Fruit fly (Drosophila melanogaster) whole organism, embryonic: ENCODE results near the gene CG34135.

ENCODE experiments used
- Adf1 ChIP-seq: fragments of 200-800 bp; sonication (Bioruptor generic); IDR thresholded peaks from 2 replicates; pipeline ENCODE4 v1.3.6; 2022; ENCODE audit warnings: missing biosample characterization, missing genetic modification characterization
- B-H1 ChIP-seq: fragments of 200-800 bp; sonication (Bioruptor generic); IDR thresholded peaks from 3 replicates; pipeline ENCODE4 v1.3.6; 2022; ENCODE audit warnings: missing biosample characterization, missing genetic modification characterization
- CG1024 ChIP-seq: fragments of 200-800 bp; sonication (Bioruptor generic); IDR thresholded peaks from 2 replicates; pipeline ENCODE4 v1.3.6; 2022; ENCODE audit warnings: missing biosample characterization, missing genetic modification characterization
- CG10321 ChIP-seq: fragments of 200-800 bp; sonication (Bioruptor generic); IDR thresholded peaks from 2 replicates; pipeline ENCODE4 v1.3.6; 2022; ENCODE audit warnings: missing biosample characterization, missing genetic modification characterization
- CG10366 ChIP-seq: fragments of 200-800 bp; sonication (Bioruptor generic); IDR thresholded peaks from 2 replicates; pipeline ENCODE4 v1.3.6; 2022; ENCODE audit warnings: missing biosample characterization, missing genetic modification characterization
- CG11247 ChIP-seq: fragments of 200-800 bp; sonication (Bioruptor generic); IDR thresholded peaks from 2 replicates; pipeline ENCODE4 v1.3.6; 2022; ENCODE audit warnings: missing biosample characterization, missing genetic modification characterization
- CG12104 ChIP-seq: fragments of 200-800 bp; sonication (Bioruptor generic); optimal IDR thresholded peaks from 3 replicates; lab custom pipeline; 2016; ENCODE audit warnings: missing biosample characterization, missing genetic modification characterization
- CG14050 ChIP-seq: fragments of 200-800 bp; sonication (Bioruptor generic); IDR thresholded peaks from 3 replicates; pipeline ENCODE4 v1.3.6; 2022; ENCODE audit warnings: missing biosample characterization, missing genetic modification characterization
- CG14441 ChIP-seq: fragments of 200-800 bp; sonication (Bioruptor generic); IDR thresholded peaks from 2 replicates; pipeline ENCODE4 v1.3.6; 2022; ENCODE audit warnings: missing biosample characterization, missing genetic modification characterization
- CG14965 ChIP-seq: fragments of 200-800 bp; sonication (Bioruptor generic); optimal IDR thresholded peaks from 2 replicates; lab custom pipeline; 2016; ENCODE audit warnings: missing biosample characterization, missing genetic modification characterization, borderline replicate concordance
- CG15601 ChIP-seq: fragments of 200-800 bp; sonication (Bioruptor generic); optimal IDR thresholded peaks from 3 replicates; lab custom pipeline; 2019; ENCODE audit warnings: missing biosample characterization, mild to moderate bottlenecking, missing genetic modification characterization, moderate library complexity
- CG31224 ChIP-seq: fragments of 200-800 bp; sonication (Bioruptor generic); IDR thresholded peaks from 2 replicates; pipeline ENCODE4 v1.3.6; 2022; ENCODE audit warnings: missing biosample characterization, missing genetic modification characterization
- CG32772 ChIP-seq: fragments of 200-800 bp; sonication (Bioruptor generic); IDR thresholded peaks from 2 replicates; pipeline ENCODE4 v1.3.6; 2022; ENCODE audit warnings: missing biosample characterization, missing genetic modification characterization
- CG3407 ChIP-seq: fragments of 200-800 bp; sonication (Bioruptor generic); optimal IDR thresholded peaks from 2 replicates; lab custom pipeline; 2018; ENCODE audit warnings: missing biosample characterization, mild to moderate bottlenecking, missing genetic modification characterization
- CG3847 ChIP-seq: fragments of 200-800 bp; sonication (Bioruptor generic); IDR thresholded peaks from 2 replicates; pipeline ENCODE4 v1.3.6; 2022; ENCODE audit warnings: missing biosample characterization, missing genetic modification characterization
- CG4328 ChIP-seq: fragments of 200-800 bp; sonication (Bioruptor generic); optimal IDR thresholded peaks from 3 replicates; lab custom pipeline; 2017; ENCODE audit warnings: missing biosample characterization, missing genetic modification reagents, missing genetic modification characterization
- CG43689 ChIP-seq: fragments of 200-800 bp; sonication (Bioruptor generic); IDR thresholded peaks from 2 replicates; pipeline ENCODE4 v1.3.6; 2022; ENCODE audit warnings: missing biosample characterization, missing genetic modification characterization
- CG7271 ChIP-seq: fragments of 200-800 bp; sonication (Bioruptor generic); optimal IDR thresholded peaks from 2 replicates; lab custom pipeline; 2018; ENCODE audit warnings: missing biosample characterization, mild to moderate bottlenecking, missing genetic modification characterization, moderate library complexity
- CG7987 ChIP-seq: fragments of 200-800 bp; sonication (Bioruptor generic); optimal IDR thresholded peaks from 2 replicates; lab custom pipeline; 2018; ENCODE audit warnings: missing biosample characterization, mild to moderate bottlenecking, missing genetic modification characterization, moderate library complexity
- CG8478 ChIP-seq: fragments of >200 bp; optimal IDR thresholded peaks from 2 replicates; lab custom pipeline; 2018
- CG8765 ChIP-seq: fragments of 200-800 bp; sonication (Bioruptor generic); IDR thresholded peaks from 2 replicates; pipeline ENCODE4 v1.3.6; 2022; ENCODE audit warnings: missing biosample characterization, missing genetic modification characterization
- CG8924 ChIP-seq: fragments of 200-800 bp; optimal IDR thresholded peaks from 3 replicates; lab custom pipeline; 2019; ENCODE audit warnings: missing biosample characterization, mild to moderate bottlenecking, missing genetic modification characterization, moderate library complexity
- CkIIα-i1 ChIP-seq: fragments of 200-800 bp; sonication (Bioruptor generic); IDR thresholded peaks from 2 replicates; pipeline ENCODE4 v1.3.6; 2022; ENCODE audit warnings: missing biosample characterization, missing genetic modification characterization
- Dad ChIP-seq: fragments of 200-800 bp; sonication (Bioruptor generic); optimal IDR thresholded peaks from 3 replicates; lab custom pipeline; 2016; ENCODE audit warnings: missing biosample characterization, missing genetic modification characterization
- Dp ChIP-seq: fragments of 200-800 bp; sonication (Bioruptor generic); optimal IDR thresholded peaks from 2 replicates; lab custom pipeline; 2018; ENCODE audit warnings: missing biosample characterization, mild to moderate bottlenecking, missing genetic modification characterization, moderate library complexity
- HmgD ChIP-seq: fragments of 200-800 bp; sonication (Bioruptor generic); optimal IDR thresholded peaks from 3 replicates; lab custom pipeline; 2016; ENCODE audit warnings: missing biosample characterization, missing genetic modification characterization
- Hr78 ChIP-seq, 2 experiments: fragments of 200-800 bp in 1 of 2; fragments of >200 bp in 1 of 2; sonication (Bioruptor generic) in 1 of 2; optimal IDR thresholded peaks; 2 replicates each; lab custom pipeline; 2017 to 2019; ENCODE audit warnings: missing biosample characterization in 2 of 2, missing genetic modification characterization in 2 of 2, mild to moderate bottlenecking in 1 of 2, moderate library complexity in 1 of 2
- NFAT ChIP-seq: fragments of 200-800 bp; sonication (Bioruptor generic); IDR thresholded peaks from 2 replicates; pipeline ENCODE4 v1.3.6; 2022; ENCODE audit warnings: missing biosample characterization, missing genetic modification characterization
- Pdp1 ChIP-seq, 2 experiments: fragments of 200-800 bp; sonication (Bioruptor generic); optimal IDR thresholded peaks; 3 replicates each; lab custom pipeline; 2016; ENCODE audit warnings: missing biosample characterization in 2 of 2, missing genetic modification characterization in 2 of 2, mild to moderate bottlenecking in 1 of 2, moderate library complexity in 1 of 2
- Sox100B ChIP-seq: fragments of 200-800 bp; sonication (Bioruptor generic); optimal IDR thresholded peaks from 3 replicates; lab custom pipeline; 2018; ENCODE audit warnings: missing biosample characterization, mild to moderate bottlenecking, missing genetic modification characterization
- TFAM ChIP-seq: fragments of 200-800 bp; sonication (Bioruptor generic); optimal IDR thresholded peaks from 2 replicates; lab custom pipeline; 2017; ENCODE audit warnings: missing biosample characterization, missing genetic modification characterization, inconsistent platforms
- Trl ChIP-seq, 3 experiments: fragments of >200 bp in 2 of 3; fragments of 200-800 bp in 1 of 3; sonication (Bioruptor generic) in 1 of 3; optimal IDR thresholded peaks; 2 replicates in 1 of 3; 3 replicates in 2 of 3; lab custom pipeline; 2016 to 2017; ENCODE audit warnings: missing biosample characterization in 1 of 3, missing genetic modification characterization in 1 of 3
- YL-1 ChIP-seq: fragments of 200-800 bp; sonication (Bioruptor generic); optimal IDR thresholded peaks from 3 replicates; lab custom pipeline; 2017; ENCODE audit warnings: missing biosample characterization, mild to moderate bottlenecking, missing genetic modification characterization
- abd-A ChIP-seq: fragments of 200-800 bp; sonication (Bioruptor generic); optimal IDR thresholded peaks from 3 replicates; lab custom pipeline; 2019; ENCODE audit warnings: missing biosample characterization, mild to moderate bottlenecking, missing genetic modification characterization, moderate library complexity
- az2 ChIP-seq: fragments of 200-800 bp; sonication (Bioruptor generic); optimal IDR thresholded peaks from 3 replicates; lab custom pipeline; 2016; ENCODE audit warnings: missing biosample characterization, missing genetic modification characterization
- cato ChIP-seq: fragments of 200-800 bp; sonication (Bioruptor generic); optimal IDR thresholded peaks from 2 replicates; lab custom pipeline; 2016; ENCODE audit warnings: missing biosample characterization, missing genetic modification characterization, borderline replicate concordance
- chif ChIP-seq, 2 experiments: fragments of 200-800 bp; sonication (Bioruptor generic); optimal IDR thresholded peaks; 3 replicates each; lab custom pipeline; 2016; ENCODE audit warnings: missing biosample characterization in 2 of 2, missing genetic modification characterization in 2 of 2
- ci ChIP-seq: fragments of 200-800 bp; sonication (Bioruptor generic); IDR thresholded peaks from 3 replicates; pipeline ENCODE4 v1.3.6; 2022; ENCODE audit warnings: missing biosample characterization, missing genetic modification characterization
- dati ChIP-seq: fragments of 200-800 bp; sonication (Bioruptor generic); IDR thresholded peaks from 2 replicates; pipeline ENCODE4 v1.3.6; 2022; ENCODE audit warnings: missing biosample characterization, missing genetic modification characterization
- jing ChIP-seq: fragments of 200-800 bp; sonication (Bioruptor generic); optimal IDR thresholded peaks from 2 replicates; lab custom pipeline; 2018; ENCODE audit warnings: missing biosample characterization, mild to moderate bottlenecking, missing genetic modification characterization
- jumu ChIP-seq: fragments of 200-800 bp; sonication (Bioruptor generic); optimal IDR thresholded peaks from 3 replicates; lab custom pipeline; 2016; ENCODE audit warnings: missing biosample characterization, missing genetic modification characterization
- kay ChIP-seq: fragments of 200-800 bp; sonication (Bioruptor generic); optimal IDR thresholded peaks from 2 replicates; lab custom pipeline; 2016; ENCODE audit warnings: missing biosample characterization, missing genetic modification characterization
- ken ChIP-seq: fragments of 200-800 bp; sonication (Bioruptor generic); IDR thresholded peaks from 3 replicates; pipeline ENCODE4 v1.3.6; 2022; ENCODE audit warnings: missing biosample characterization, missing genetic modification characterization
- lilli ChIP-seq: fragments of 200-800 bp; sonication (Bioruptor generic); optimal IDR thresholded peaks from 3 replicates; lab custom pipeline; 2016; ENCODE audit warnings: missing biosample characterization, missing genetic modification characterization
- nerfin-2 ChIP-seq: fragments of 200-800 bp; sonication (Bioruptor generic); IDR thresholded peaks from 2 replicates; pipeline ENCODE4 v1.3.6; 2022; ENCODE audit warnings: missing biosample characterization, missing genetic modification characterization; ENCODE audit not compliant: partially characterized antibody
- nmo ChIP-seq: fragments of 200-800 bp; sonication (Bioruptor generic); optimal IDR thresholded peaks from 2 replicates; lab custom pipeline; 2018; ENCODE audit warnings: missing biosample characterization, mild to moderate bottlenecking, missing genetic modification characterization, moderate library complexity
- ro ChIP-seq: fragments of 200-800 bp; sonication (Bioruptor generic); IDR thresholded peaks from 2 replicates; pipeline ENCODE4 v1.3.6; 2022; ENCODE audit warnings: missing biosample characterization, missing genetic modification characterization
- sens-2 ChIP-seq: fragments of 200-800 bp; sonication (Bioruptor generic); IDR thresholded peaks from 2 replicates; pipeline ENCODE4 v1.3.6; 2022; ENCODE audit warnings: missing biosample characterization, missing genetic modification characterization
- tgo ChIP-seq: fragments of 200-800 bp; sonication (Bioruptor generic); IDR thresholded peaks from 3 replicates; pipeline ENCODE4 v1.3.6; 2022; ENCODE audit warnings: missing biosample characterization, missing genetic modification characterization
- unpg ChIP-seq: fragments of 200-800 bp; sonication (Bioruptor generic); optimal IDR thresholded peaks from 3 replicates; lab custom pipeline; 2018; ENCODE audit warnings: missing biosample characterization, mild to moderate bottlenecking, missing genetic modification characterization, moderate library complexity
- z ChIP-seq: fragments of 200-800 bp; sonication (Bioruptor generic); IDR thresholded peaks from 3 replicates; pipeline ENCODE4 v1.3.6; 2022; ENCODE audit warnings: missing biosample characterization, missing genetic modification characterization

CG34135 gene

DNA sequence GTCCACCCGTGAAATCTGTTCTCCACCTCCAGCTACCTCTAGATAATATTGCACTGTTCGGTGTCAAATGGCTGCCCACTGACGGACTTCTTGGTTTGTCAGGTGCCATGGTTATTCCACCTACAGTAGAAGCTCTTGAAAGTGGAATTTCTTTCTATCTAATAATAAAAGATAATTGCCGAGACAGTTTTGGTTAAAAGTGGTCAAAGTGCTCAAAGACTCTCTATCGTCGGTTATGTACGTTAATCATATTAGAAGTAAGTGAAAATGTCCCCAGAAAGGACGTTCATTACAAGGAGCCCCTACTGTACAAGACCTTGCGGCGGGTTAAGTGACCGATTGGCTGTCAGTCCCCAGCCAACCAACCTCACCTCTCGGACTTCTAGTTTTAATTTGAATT is 23.8 kb downstream of the CG34135 start (continued):
- 0 out of 2 replicates have a peak, but pooled peaks have one; percentile 44 for TF ChIP-seq CG32772
- TF ChIP-seq HmgD (GFP tag; lab: Kevin White, UChicago): no peak
- no peak for TF ChIP-seq NFAT (GFP tag; lab: Robert Waterston, UW)
- no peak for TF ChIP-seq sens-2 (GFP tag; lab: Robert Waterston, UW)
- no peak for TF ChIP-seq CkIIα-i1 (GFP tag; lab: Robert Waterston, UW)
- peak; percentile 65 for TF ChIP-seq unpg (GFP tag; lab: Kevin White, UChicago)
- TF ChIP-seq CG43689 (GFP tag; lab: Robert Waterston, UW): no peak
- TF ChIP-seq az2 (GFP tag; lab: Kevin White, UChicago): peak; percentile 34
- TF ChIP-seq Dad (GFP tag; lab: Kevin White, UChicago): no peak
- no peak for TF ChIP-seq abd-A
- TF ChIP-seq CG4328: no peak
- no peak for TF ChIP-seq kay (GFP tag; lab: Kevin White, UChicago)
- no peak for TF ChIP-seq cato (GFP tag; lab: Kevin White, UChicago)
- TF ChIP-seq jumu (GFP tag; lab: Kevin White, UChicago): peak; percentile 53
- no peak for TF ChIP-seq jing (GFP tag; lab: Kevin White, UChicago)
- TF ChIP-seq ci (GFP tag; lab: Robert Waterston, UW): peak; percentile 63; the same call in 2 of the 3 replicates
- TF ChIP-seq CG1024 (GFP tag; lab: Robert Waterston, UW): no peak
- TF ChIP-seq CG7271 (tag; lab: Kevin White, UChicago): no peak
- peak; percentile 11; the same call in 1 of the 3 replicates for TF ChIP-seq B-H1 (GFP tag; lab: Robert Waterston, UW)
- TF ChIP-seq CG11247: peak; percentile 41; the same call in 1 of the 2 replicates
- TF ChIP-seq Dp (GFP tag; lab: Kevin White, UChicago): no peak
- peak in 1 of 2 experiments; percentile 62 for TF ChIP-seq Pdp1 (GFP tag; optimal IDR thresholded peaks at IDR 0.05; lab: Kevin White, UChicago)
- TF ChIP-seq CG12104 (GFP tag; lab: Kevin White, UChicago): no peak
- TF ChIP-seq CG10366 (GFP tag; lab: Robert Waterston, UW): peak; percentile 45
- peak; percentile 3 for TF ChIP-seq CG3407
- peak in 1 of 2 experiments; percentile 45 for TF ChIP-seq chif (GFP tag; optimal IDR thresholded peaks at IDR 0.05; lab: Kevin White, UChicago)
- TF ChIP-seq CG8765 (GFP tag; lab: Robert Waterston, UW): no peak
- peak; percentile 52 for TF ChIP-seq CG14441
- TF ChIP-seq CG31224 (GFP tag; lab: Robert Waterston, UW): no peak
- no peak for TF ChIP-seq nmo
- no peak for TF ChIP-seq CG14965
- TF ChIP-seq TFAM (GFP tag; lab: Kevin White, UChicago): no peak
- no peak for TF ChIP-seq YL-1 (GFP tag; lab: Kevin White, UChicago)
- no peak for TF ChIP-seq z (GFP tag; lab: Robert Waterston, UW)
- peak; percentile 62; the same call in 2 of the 3 replicates for TF ChIP-seq tgo (GFP tag; lab: Robert Waterston, UW)
- no peak for TF ChIP-seq dati (GFP tag; lab: Robert Waterston, UW)
- no peak for TF ChIP-seq nerfin-2
- no peak for TF ChIP-seq CG8478 (lab: Kevin White, UChicago)
- TF ChIP-seq CG8924: peak; percentile 7
- TF ChIP-seq lilli: peak; percentile 66
- TF ChIP-seq CG10321: no peak
- no peak for TF ChIP-seq Trl (optimal IDR thresholded peaks at IDR 0.05; lab: Kevin White, UChicago)
- TF ChIP-seq Trl (GFP tag; optimal IDR thresholded peaks at IDR 0.05; lab: Kevin White, UChicago): no peak
- peak; percentile 52 for TF ChIP-seq CG3847
- no peak for TF ChIP-seq Sox100B (GFP tag; lab: Kevin White, UChicago)
- peak; percentile 34 for TF ChIP-seq CG15601 (tag; lab: Kevin White, UChicago)
- TF ChIP-seq Hr78 (GFP tag; optimal IDR thresholded peaks at IDR 0.05; lab: Kevin White, UChicago): no peak
- no peak for TF ChIP-seq Adf1
- TF ChIP-seq ken (GFP tag; lab: Robert Waterston, UW): peak; percentile 33; the same call in 1 of the 3 replicates
- TF ChIP-seq ro: 0 out of 2 replicates have a peak, but pooled peaks have one; percentile 15
- TF ChIP-seq CG7987 (GFP tag; lab: Kevin White, UChicago): no peak
- TF ChIP-seq CG14050 (GFP tag; lab: Robert Waterston, UW): peak; percentile 12; the same call in 2 of the 3 replicates
